Worm (Caenorhabditis elegans): Measurements from ENCODE around the gene nhr-156.

DNA sequence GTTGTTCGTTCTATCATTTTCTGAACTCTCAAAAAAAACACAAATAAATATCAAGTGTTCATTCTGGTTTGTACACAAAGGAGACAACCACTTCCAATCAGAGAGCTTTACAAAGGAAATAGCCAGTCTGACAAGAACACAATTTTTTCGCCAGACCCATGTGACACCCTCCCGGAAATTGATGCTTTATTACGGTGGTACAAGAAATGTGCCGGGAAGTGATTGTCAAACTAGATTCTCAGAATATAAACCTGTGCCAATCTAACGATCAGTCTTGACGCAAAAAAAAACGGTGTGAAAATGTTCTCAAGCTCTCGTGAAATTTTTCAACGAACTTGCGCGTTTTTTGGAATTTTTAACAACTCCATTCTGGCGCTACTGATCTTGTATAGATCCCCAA is 47.8 kb downstream of the nhr-156 start, which contains the start of gene str-247:
- no peak for TF ChIP-seq nhr-12 (tag; optimal IDR thresholded peaks at IDR 0.05)
- TF ChIP-seq R02D3.7 (tag; optimal IDR thresholded peaks at IDR 0.05) = no peak
- no peak for TF ChIP-seq unc-62 (GFP tag; optimal IDR thresholded peaks at IDR 0.05)
- TF ChIP-seq nhr-237 (tag; optimal IDR thresholded peaks at IDR 0.05) = no peak
- no peak for TF ChIP-seq snpc-4 (tag; optimal IDR thresholded peaks at IDR 0.05)
- no peak for TF ChIP-seq aly-2 (tag; optimal IDR thresholded peaks at IDR 0.05)

Measured in whole organism, L3 larva.